Worm (Caenorhabditis elegans) whole organism, L4 larva: ENCODE results near the gene tnt-2.

Experiments used
- F26F4.8 ChIP-seq: fragments of 200-800 bp; sonication (Bioruptor generic); conservative IDR thresholded peaks from 2 replicates; pipeline ENCODE4 v1.3.6; 2022; ENCODE audit warnings: missing genetic modification characterization, missing compliant biosample characterization
- R02D3.7 ChIP-seq: fragments of 150-350 bp; sonication (generic microtip); optimal IDR thresholded peaks from 3 replicates; lab custom pipeline; 2014; ENCODE audit warnings: missing biosample characterization, missing genetic modification characterization
- T20F7.1 ChIP-seq: fragments of 200-800 bp; sonication (Bioruptor generic); optimal IDR thresholded peaks from 2 replicates; lab custom pipeline; 2018; ENCODE audit warnings: mild to moderate bottlenecking, missing genetic modification characterization, missing compliant biosample characterization
- T26A8.4 ChIP-seq: fragments of 200-800 bp; sonication (Bioruptor generic); IDR thresholded peaks from 2 replicates; pipeline ENCODE4 v1.3.6; 2022; ENCODE audit warnings: missing genetic modification characterization, missing compliant biosample characterization
- ZK337.2 ChIP-seq: fragments of 200-800 bp; sonication (Bioruptor generic); IDR thresholded peaks from 2 replicates; pipeline ENCODE4 v1.3.6; 2022; ENCODE audit warnings: missing genetic modification reagents, missing genetic modification characterization, missing compliant biosample characterization
- ZK546.5 ChIP-seq, 2 experiments: sonication (generic microtip); optimal IDR thresholded peaks; 2 replicates each; lab custom pipeline; 2017; ENCODE audit warnings: missing biosample characterization in 2 of 2, missing genetic modification characterization in 2 of 2
- aha-1 ChIP-seq: fragments of 150-350 bp; peaks from one replicate; lab custom pipeline; 2014; ENCODE audit warnings: missing biosample characterization, missing genetic modification characterization
- ama-1 ChIP-seq: fragments of 150-350 bp; optimal IDR thresholded peaks from 2 replicates; lab custom pipeline; 2014; ENCODE audit warnings: inconsistent platforms, mixed read lengths
- arid-1 ChIP-seq: fragments of 200-800 bp; sonication (Bioruptor generic); conservative IDR thresholded peaks from 2 replicates; pipeline ENCODE4 v1.3.6; 2022; ENCODE audit warnings: missing genetic modification reagents, missing genetic modification characterization, missing compliant biosample characterization
- ceh-20 ChIP-seq: fragments of 200-800 bp; sonication (Bioruptor generic); IDR thresholded peaks from 2 replicates; pipeline ENCODE4 v1.3.6; 2022; ENCODE audit warnings: missing genetic modification reagents, missing genetic modification characterization, missing compliant biosample characterization
- ceh-44 ChIP-seq: fragments of 200-800 bp; sonication (Bioruptor generic); IDR thresholded peaks from 2 replicates; pipeline ENCODE4 v1.3.6; 2022; ENCODE audit warnings: missing genetic modification reagents, missing genetic modification characterization, missing compliant biosample characterization
- ceh-82 ChIP-seq: sonication (generic microtip); optimal IDR thresholded peaks from 2 replicates; lab custom pipeline; 2017; ENCODE audit warnings: missing biosample characterization, missing genetic modification characterization
- cey-2 ChIP-seq: sonication (generic microtip); optimal IDR thresholded peaks from 3 replicates; lab custom pipeline; 2017; ENCODE audit warnings: missing genetic modification characterization, mild to moderate bottlenecking, missing compliant biosample characterization, antibody characterized with exemption, borderline replicate concordance; ENCODE audit not compliant: insufficient read depth
- ctbp-1 ChIP-seq: fragments of 200-800 bp; sonication (Bioruptor generic); IDR thresholded peaks from 2 replicates; pipeline ENCODE4 v1.3.6; 2022; ENCODE audit warnings: missing genetic modification reagents, missing genetic modification characterization, missing compliant biosample characterization
- daf-16 ChIP-seq, 3 experiments: sonication (generic microtip); optimal IDR thresholded peaks; 2 replicates each; lab custom pipeline; 2016 to 2017; ENCODE audit warnings: missing genetic modification characterization in 3 of 3, missing genetic modification reagents in 3 of 3, mild to moderate bottlenecking in 2 of 3, missing compliant biosample characterization in 2 of 3, missing biosample characterization in 1 of 3, moderate library complexity in 1 of 3
- daf-8 ChIP-seq: fragments of 200-800 bp; sonication (Bioruptor generic); IDR thresholded peaks from 2 replicates; pipeline ENCODE4 v1.3.6; 2022; ENCODE audit warnings: missing genetic modification characterization, missing compliant biosample characterization
- duxl-1 ChIP-seq: sonication (generic microtip); optimal IDR thresholded peaks from 2 replicates; lab custom pipeline; 2016; ENCODE audit warnings: mild to moderate bottlenecking, missing genetic modification characterization, moderate library complexity, missing compliant biosample characterization; ENCODE audit not compliant: poor library complexity
- dve-1 ChIP-seq: sonication (generic microtip); optimal IDR thresholded peaks from 2 replicates; lab custom pipeline; 2017; ENCODE audit warnings: antibody characterized with exemption, mild to moderate bottlenecking, missing genetic modification characterization, missing compliant biosample characterization; ENCODE audit not compliant: insufficient read depth
- egl-27 ChIP-seq: sonication (generic microtip); optimal IDR thresholded peaks from 3 replicates; lab custom pipeline; 2017; ENCODE audit warnings: missing biosample characterization, missing genetic modification reagents, missing genetic modification characterization
- egl-43 ChIP-seq: fragments of 200-800 bp; sonication (Bioruptor generic); IDR thresholded peaks from 2 replicates; pipeline ENCODE4 v1.3.6; 2022; ENCODE audit warnings: missing genetic modification reagents, missing genetic modification characterization, missing compliant biosample characterization
- fos-1 ChIP-seq: fragments of 150-350 bp; optimal IDR thresholded peaks from 2 replicates; lab custom pipeline; 2014; ENCODE audit warnings: missing biosample characterization, missing genetic modification characterization
- gei-8 ChIP-seq: fragments of 200-800 bp; sonication (Bioruptor generic); optimal IDR thresholded peaks from 2 replicates; lab custom pipeline; 2018; ENCODE audit warnings: mild to moderate bottlenecking, missing genetic modification characterization, missing compliant biosample characterization
- hif-1 ChIP-seq, 2 experiments: sonication (generic microtip); optimal IDR thresholded peaks; 2 replicates each; lab custom pipeline; 2016 to 2017; ENCODE audit warnings: missing compliant biosample characterization in 2 of 2, missing genetic modification characterization in 2 of 2, missing genetic modification reagents in 2 of 2, missing genotype in 2 of 2, mild to moderate bottlenecking in 1 of 2
- hmg-1.1 ChIP-seq: fragments of 200-800 bp; sonication (Bioruptor generic); IDR thresholded peaks from 2 replicates; pipeline ENCODE4 v1.3.6; 2022; ENCODE audit warnings: missing genetic modification reagents, missing genetic modification characterization, missing compliant biosample characterization
- lin-1 ChIP-seq: fragments of 200-800 bp; sonication (Bioruptor generic); IDR thresholded peaks from 2 replicates; pipeline ENCODE4 v1.3.6; 2022; ENCODE audit warnings: missing genetic modification reagents, missing genetic modification characterization, missing compliant biosample characterization
- lin-13 ChIP-seq: fragments of 150-350 bp; optimal IDR thresholded peaks from 2 replicates; lab custom pipeline; 2014; ENCODE audit warnings: missing biosample characterization, missing genetic modification reagents, missing genetic modification characterization
- lin-29 ChIP-seq: fragments of 200-800 bp; sonication (Bioruptor generic); IDR thresholded peaks from 2 replicates; pipeline ENCODE4 v1.3.6; 2022; ENCODE audit warnings: missing genetic modification reagents, missing genetic modification characterization, missing compliant biosample characterization
- lir-3 ChIP-seq: sonication (generic microtip); optimal IDR thresholded peaks from 2 replicates; lab custom pipeline; 2016; ENCODE audit warnings: mild to moderate bottlenecking, missing genetic modification characterization, missing compliant biosample characterization
- madf-5 ChIP-seq, 2 experiments: fragments of 200-800 bp; sonication (Bioruptor generic); IDR thresholded peaks; 2 replicates each; pipeline ENCODE4 v1.3.6; 2022; ENCODE audit warnings: missing compliant biosample characterization in 2 of 2, missing genetic modification characterization in 2 of 2
- mes-2 ChIP-seq: sonication (generic microtip); optimal IDR thresholded peaks from 2 replicates; lab custom pipeline; 2016; ENCODE audit warnings: missing genotype, mild to moderate bottlenecking, missing genetic modification characterization, missing compliant biosample characterization; ENCODE audit not compliant: poor library complexity, severe bottlenecking
- mxl-2 ChIP-seq: fragments of 200-800 bp; sonication (Bioruptor generic); conservative IDR thresholded peaks from 2 replicates; pipeline ENCODE4 v1.3.6; 2022; ENCODE audit warnings: missing genetic modification reagents, missing genetic modification characterization, missing compliant biosample characterization
- nhr-25 ChIP-seq: sonication (generic microtip); optimal IDR thresholded peaks from 2 replicates; lab custom pipeline; 2017; ENCODE audit warnings: missing genetic modification characterization, mild to moderate bottlenecking, missing compliant biosample characterization, antibody characterized with exemption, moderate library complexity, borderline replicate concordance; ENCODE audit not compliant: insufficient read depth
- nhr-6 ChIP-seq: fragments of 150-350 bp; optimal IDR thresholded peaks from 2 replicates; lab custom pipeline; 2014; ENCODE audit warnings: missing biosample characterization, missing genetic modification characterization
- nhr-77 ChIP-seq: fragments of 150-350 bp; optimal IDR thresholded peaks from 2 replicates; lab custom pipeline; 2014; ENCODE audit warnings: missing biosample characterization, missing genetic modification characterization
- pha-4 ChIP-seq, 2 experiments: fragments of 150-350 bp in 1 of 2; fragments of 200-800 bp in 1 of 2; sonication (Bioruptor generic) in 1 of 2; IDR thresholded peaks in 1 of 2; optimal IDR thresholded peaks in 1 of 2; 2 replicates each; pipeline versions ENCODE4 v1.3.6 to Lab custom; 2014 to 2022; ENCODE audit warnings: missing genetic modification characterization in 2 of 2, missing genetic modification reagents in 2 of 2, missing biosample characterization in 1 of 2, missing compliant biosample characterization in 1 of 2
- pqm-1 ChIP-seq: sonication (generic microtip); optimal IDR thresholded peaks from 2 replicates; lab custom pipeline; 2017; ENCODE audit warnings: missing biosample characterization, missing genetic modification characterization
- saeg-2 ChIP-seq: fragments of 200-800 bp; sonication (Bioruptor generic); IDR thresholded peaks from 2 replicates; pipeline ENCODE4 v1.3.6; 2022; ENCODE audit warnings: missing genetic modification reagents, missing genetic modification characterization, missing compliant biosample characterization
- sdz-12 ChIP-seq: fragments of 200-800 bp; sonication (Bioruptor generic); optimal IDR thresholded peaks from 2 replicates; lab custom pipeline; 2018; ENCODE audit warnings: mild to moderate bottlenecking, missing genetic modification characterization, missing compliant biosample characterization
- set-16 ChIP-seq: fragments of 200-800 bp; sonication (Bioruptor generic); IDR thresholded peaks from 2 replicates; pipeline ENCODE4 v1.3.6; 2022; ENCODE audit warnings: missing genetic modification reagents, missing genetic modification characterization, missing compliant biosample characterization
- snpc-4 ChIP-seq: fragments of 150-350 bp; optimal IDR thresholded peaks from 2 replicates; lab custom pipeline; 2014; ENCODE audit warnings: missing biosample characterization, missing genetic modification characterization
- spr-1 ChIP-seq: sonication (generic microtip); optimal IDR thresholded peaks from 2 replicates; lab custom pipeline; 2016; ENCODE audit warnings: mild to moderate bottlenecking, missing genetic modification characterization, missing compliant biosample characterization
- spr-3 ChIP-seq: fragments of 200-800 bp; sonication (Bioruptor generic); optimal IDR thresholded peaks from 2 replicates; lab custom pipeline; 2018; ENCODE audit warnings: mild to moderate bottlenecking, missing genetic modification characterization, missing compliant biosample characterization
- tag-97 ChIP-seq: fragments of 200-800 bp; sonication (Bioruptor generic); IDR thresholded peaks from 2 replicates; pipeline ENCODE4 v1.3.6; 2022; ENCODE audit warnings: missing genetic modification characterization, missing compliant biosample characterization
- unc-130 ChIP-seq: sonication (generic microtip); optimal IDR thresholded peaks from 2 replicates; lab custom pipeline; 2016; ENCODE audit warnings: missing genetic modification reagents, missing genetic modification characterization, missing compliant biosample characterization
- unc-62 ChIP-seq, 3 experiments: fragments of 150-350 bp in 1 of 3; sonication (generic microtip); optimal IDR thresholded peaks in 2 of 3; peaks in 1 of 3; 1 replicate in 1 of 3; 2 replicates in 2 of 3; lab custom pipeline; 2014 to 2017; ENCODE audit warnings: missing biosample characterization in 3 of 3, missing genetic modification characterization in 3 of 3, missing genetic modification reagents in 3 of 3, missing genotype in 1 of 3
- zag-1 ChIP-seq: fragments of 150-350 bp; optimal IDR thresholded peaks from 2 replicates; lab custom pipeline; 2014; ENCODE audit warnings: missing biosample characterization, missing genetic modification characterization
- zfp-3 ChIP-seq: fragments of 200-800 bp; sonication (Bioruptor generic); conservative IDR thresholded peaks from 2 replicates; pipeline ENCODE4 v1.3.6; 2022; ENCODE audit warnings: missing genetic modification reagents, missing genetic modification characterization, missing compliant biosample characterization
- zip-11 ChIP-seq: fragments of 200-800 bp; sonication (Bioruptor generic); IDR thresholded peaks from 2 replicates; pipeline ENCODE4 v1.3.6; 2022; ENCODE audit warnings: missing genetic modification characterization, missing compliant biosample characterization
- zip-2 ChIP-seq: fragments of 150-350 bp; optimal IDR thresholded peaks from 2 replicates; lab custom pipeline; 2014; ENCODE audit warnings: missing biosample characterization, missing genetic modification characterization
- ztf-11 ChIP-seq: fragments of 150-350 bp; optimal IDR thresholded peaks from 2 replicates; lab custom pipeline; 2014; ENCODE audit warnings: missing biosample characterization, missing genetic modification characterization

Gene tnt-2

ce11 chrX:8718153-8718552, 5.2 kb downstream of the tnt-2 start:
- TF ChIP-seq nhr-77 (tag; lab: Kevin White, UChicago) (peak; percentile 93), F26F4.8 (GFP tag; lab: Robert Waterston, UW) (no peak), zag-1 (tag; lab: Kevin White, UChicago) (no peak), cey-2 (tag; lab: Kevin White, UChicago) (no peak), arid-1 (GFP tag; lab: Robert Waterston, UW) (no peak), unc-62 (GFP tag; optimal IDR thresholded peaks at IDR 0.05 in 1 of 2; lab: Kevin White, UChicago) (no peak), unc-62 (tag; optimal IDR thresholded peaks at IDR 0.05; lab: Kevin White, UChicago) (no peak), ama-1 (lab: Kevin White, UChicago) (no peak), daf-8 (GFP tag; lab: Robert Waterston, UW) (no peak), T20F7.1 (GFP tag; lab: Kevin White, UChicago) (peak; percentile 34), lin-29 (GFP tag; lab: Robert Waterston, UW) (no peak), ZK546.5 (tag; optimal IDR thresholded peaks at IDR 0.05; lab: Kevin White, UChicago) (no peak), spr-1 (tag; lab: Kevin White, UChicago) (no peak), dve-1 (tag; lab: Kevin White, UChicago) (peak; percentile 69), saeg-2 (no peak), ceh-82 (tag; lab: Kevin White, UChicago) (no peak), nhr-6 (tag; lab: Kevin White, UChicago) (no peak), nhr-25 (tag; lab: Kevin White, UChicago) (no peak), pqm-1 (no peak), egl-43 (no peak), ctbp-1 (GFP tag; lab: Robert Waterston, UW) (no peak), egl-27 (tag; lab: Kevin White, UChicago) (no peak), pha-4 (GFP tag; IDR thresholded peaks at IDR 0.05; lab: Robert Waterston, UW) (0 out of 2 replicates have a peak, but pooled peaks have one; percentile 13), pha-4 (tag; optimal IDR thresholded peaks at IDR 0.05; lab: Kevin White, UChicago) (no peak), gei-8 (no peak), lir-3 (tag; lab: Kevin White, UChicago) (no peak), fos-1 (tag; lab: Kevin White, UChicago) (peak; percentile 20), mxl-2 (GFP tag; lab: Robert Waterston, UW) (no peak), snpc-4 (tag; lab: Kevin White, UChicago) (no peak), unc-130 (no peak), zip-2 (tag; lab: Kevin White, UChicago) (no peak), ceh-20 (GFP tag; lab: Robert Waterston, UW) (no peak), R02D3.7 (tag; lab: Kevin White, UChicago) (no peak), lin-1 (GFP tag; lab: Robert Waterston, UW) (no peak), ceh-44 (GFP tag; lab: Robert Waterston, UW) (no peak), spr-3 (GFP tag; lab: Kevin White, UChicago) (no peak), ZK337.2 (GFP tag; lab: Robert Waterston, UW) (no peak), ztf-11 (no peak), sdz-12 (GFP tag; lab: Kevin White, UChicago) (no peak), madf-5 (GFP tag; IDR thresholded peaks at IDR 0.05; lab: Robert Waterston, UW) (no peak), daf-16 (GFP tag; optimal IDR thresholded peaks at IDR 0.05; lab: Kevin White, UChicago) (no peak), daf-16 (tag; optimal IDR thresholded peaks at IDR 0.05; lab: Kevin White, UChicago) (peak; percentile 71), hif-1 (tag; optimal IDR thresholded peaks at IDR 0.05; lab: Kevin White, UChicago) (no peak), set-16 (GFP tag; lab: Robert Waterston, UW) (no peak), duxl-1 (tag; lab: Kevin White, UChicago) (no peak), hmg-1.1 (no peak), zfp-3 (GFP tag; lab: Robert Waterston, UW) (no peak), mes-2 (tag; lab: Kevin White, UChicago) (no peak), zip-11 (GFP tag; lab: Robert Waterston, UW) (no peak), aha-1 (tag; lab: Kevin White, UChicago) (no peak), T26A8.4 (GFP tag; lab: Robert Waterston, UW) (0 out of 2 replicates have a peak, but pooled peaks have one; percentile 10), tag-97 (no peak), lin-13 (GFP tag; lab: Kevin White, UChicago) (no peak)
